Worm (Caenorhabditis elegans): Measurements from ENCODE around the gene R07G3.8.

ce11 chrII:7618212-7618611 is 2.1 kb downstream of the R07G3.8 start:
- TF ChIP-seq elt-3 (tag; optimal IDR thresholded peaks at IDR 0.05): no peak
- TF ChIP-seq nhr-12 (tag; optimal IDR thresholded peaks at IDR 0.05): no peak
- no peak for TF ChIP-seq jun-1 (tag; optimal IDR thresholded peaks at IDR 0.05)
- no peak for TF ChIP-seq aly-2 (tag; optimal IDR thresholded peaks at IDR 0.05)
- TF ChIP-seq snpc-4 (tag; optimal IDR thresholded peaks at IDR 0.05): no peak
- TF ChIP-seq lin-39 (tag; optimal IDR thresholded peaks at IDR 0.05): no peak
- TF ChIP-seq nhr-11 (tag; optimal IDR thresholded peaks at IDR 0.05): no peak
- TF ChIP-seq unc-39 (tag; optimal IDR thresholded peaks at IDR 0.05): no peak
- TF ChIP-seq nhr-77 (tag; optimal IDR thresholded peaks at IDR 0.05): no peak
- TF ChIP-seq ztf-11 (tag; optimal IDR thresholded peaks at IDR 0.05): no peak
